Worm (Caenorhabditis elegans) whole organism, L2 larva: ENCODE data around the gene T16G12.3.

Experiments used
- F13H6.1 ChIP-seq: sonication (generic microtip); optimal IDR thresholded peaks from 2 replicates; lab custom pipeline; 2016; ENCODE audit warnings: missing genetic modification characterization, missing compliant biosample characterization
- R02D3.7 ChIP-seq: fragments of 150-350 bp; optimal IDR thresholded peaks from 2 replicates; lab custom pipeline; 2014; ENCODE audit warnings: missing biosample characterization, missing genetic modification characterization
- ZK546.5 ChIP-seq: sonication (generic microtip); optimal IDR thresholded peaks from 2 replicates; lab custom pipeline; 2017; ENCODE audit warnings: missing biosample characterization, missing genetic modification characterization
- alr-1 ChIP-seq: fragments of 150-350 bp; optimal IDR thresholded peaks from 2 replicates; lab custom pipeline; 2014; ENCODE audit warnings: missing biosample characterization, missing genetic modification characterization
- aly-2 ChIP-seq: fragments of 150-350 bp; optimal IDR thresholded peaks from 2 replicates; lab custom pipeline; 2014; ENCODE audit warnings: missing biosample characterization, missing genetic modification characterization
- ama-1 ChIP-seq: fragments of 150-350 bp; optimal IDR thresholded peaks from 2 replicates; lab custom pipeline; 2018; ENCODE audit warnings: inconsistent platforms
- ceh-16 ChIP-seq: fragments of 150-350 bp; optimal IDR thresholded peaks from 2 replicates; lab custom pipeline; 2014; ENCODE audit warnings: missing biosample characterization, missing genetic modification characterization
- ceh-82 ChIP-seq: fragments of 150-350 bp; optimal IDR thresholded peaks from 2 replicates; lab custom pipeline; 2014; ENCODE audit warnings: missing biosample characterization, missing genetic modification characterization
- crh-2 ChIP-seq: sonication (generic microtip); optimal IDR thresholded peaks from 2 replicates; lab custom pipeline; 2017; ENCODE audit warnings: missing biosample characterization, missing genetic modification characterization
- dmd-4 ChIP-seq: sonication (generic microtip); optimal IDR thresholded peaks from 2 replicates; lab custom pipeline; 2017; ENCODE audit warnings: missing biosample characterization, missing genetic modification characterization
- elt-3 ChIP-seq: sonication (generic microtip); optimal IDR thresholded peaks from 2 replicates; lab custom pipeline; 2017; ENCODE audit warnings: missing biosample characterization, missing genetic modification characterization
- fos-1 ChIP-seq: fragments of 150-350 bp; optimal IDR thresholded peaks from 2 replicates; lab custom pipeline; 2014; ENCODE audit warnings: missing biosample characterization, missing genetic modification characterization
- gmeb-1 ChIP-seq: fragments of 150-350 bp; optimal IDR thresholded peaks from 2 replicates; lab custom pipeline; 2014; ENCODE audit warnings: missing biosample characterization, missing genetic modification characterization
- lin-11 ChIP-seq: fragments of 150-350 bp; sonication (generic microtip); optimal IDR thresholded peaks from 2 replicates; lab custom pipeline; 2014; ENCODE audit warnings: missing biosample characterization, missing genetic modification characterization, inconsistent platforms, mixed read lengths
- lin-13 ChIP-seq: fragments of 150-350 bp; optimal IDR thresholded peaks from 2 replicates; lab custom pipeline; 2014; ENCODE audit warnings: missing biosample characterization, missing genetic modification reagents, missing genetic modification characterization
- lin-39 ChIP-seq: fragments of 150-350 bp; optimal IDR thresholded peaks from 2 replicates; lab custom pipeline; 2014; ENCODE audit warnings: missing biosample characterization, missing genetic modification reagents, missing genetic modification characterization
- lsy-2 ChIP-seq, 2 experiments: fragments of 150-350 bp in 1 of 2; sonication (generic microtip) in 1 of 2; optimal IDR thresholded peaks; 2 replicates each; lab custom pipeline; 2014 to 2017; ENCODE audit warnings: missing biosample characterization in 2 of 2, missing genetic modification characterization in 2 of 2
- mbf-1 ChIP-seq: sonication (generic microtip); optimal IDR thresholded peaks from 2 replicates; lab custom pipeline; 2017; ENCODE audit warnings: missing biosample characterization, missing genetic modification characterization
- nhr-11 ChIP-seq: fragments of 150-350 bp; optimal IDR thresholded peaks from 2 replicates; lab custom pipeline; 2014; ENCODE audit warnings: missing biosample characterization, missing genetic modification characterization
- nhr-21 ChIP-seq: fragments of 150-350 bp; optimal IDR thresholded peaks from 2 replicates; lab custom pipeline; 2014; ENCODE audit warnings: missing biosample characterization, missing genetic modification characterization
- nhr-23 ChIP-seq: fragments of 150-350 bp; optimal IDR thresholded peaks from 2 replicates; lab custom pipeline; 2014; ENCODE audit warnings: missing biosample characterization, missing genetic modification reagents, missing genetic modification characterization
- nhr-237 ChIP-seq: fragments of 150-350 bp; optimal IDR thresholded peaks from 2 replicates; lab custom pipeline; 2014; ENCODE audit warnings: missing biosample characterization, missing genetic modification characterization
- nhr-77 ChIP-seq: fragments of 150-350 bp; optimal IDR thresholded peaks from 2 replicates; lab custom pipeline; 2014; ENCODE audit warnings: missing biosample characterization, missing genetic modification characterization
- peb-1 ChIP-seq: fragments of 150-350 bp; optimal IDR thresholded peaks from 2 replicates; lab custom pipeline; 2014; ENCODE audit warnings: missing biosample characterization, missing genetic modification characterization
- snpc-4 ChIP-seq: fragments of 150-350 bp; optimal IDR thresholded peaks from 2 replicates; lab custom pipeline; 2014; ENCODE audit warnings: missing biosample characterization, missing genetic modification characterization
- unc-39 ChIP-seq: fragments of 150-350 bp; optimal IDR thresholded peaks from 2 replicates; lab custom pipeline; 2014; ENCODE audit warnings: missing biosample characterization, missing genetic modification characterization
- unc-55 ChIP-seq: fragments of 150-350 bp; sonication (generic microtip); optimal IDR thresholded peaks from 3 replicates; lab custom pipeline; 2014; ENCODE audit warnings: missing biosample characterization, missing genetic modification reagents, missing genetic modification characterization
- unc-62 ChIP-seq: fragments of 150-350 bp; optimal IDR thresholded peaks from 2 replicates; lab custom pipeline; 2014; ENCODE audit warnings: missing biosample characterization, missing genetic modification reagents, missing genetic modification characterization
- zag-1 ChIP-seq: fragments of 150-350 bp; optimal IDR thresholded peaks from 2 replicates; lab custom pipeline; 2014; ENCODE audit warnings: missing biosample characterization, missing genetic modification characterization
- ztf-1 ChIP-seq: fragments of 200-800 bp; sonication (Bioruptor generic); conservative IDR thresholded peaks from 2 replicates; pipeline ENCODE4 v1.3.6; 2022; ENCODE audit warnings: missing genetic modification characterization, missing compliant biosample characterization
- ztf-11 ChIP-seq: sonication (generic microtip); optimal IDR thresholded peaks from 2 replicates; lab custom pipeline; 2017; ENCODE audit warnings: missing biosample characterization, missing genetic modification characterization
- ztf-4 ChIP-seq: fragments of 150-350 bp; optimal IDR thresholded peaks from 2 replicates; lab custom pipeline; 2014; ENCODE audit warnings: missing biosample characterization, missing genetic modification characterization

Gene T16G12.3

ce11 chrIII:10069278-10069677, 18.9 kb downstream of the T16G12.3 start, which contains the start of gene T16G12.6:
T16G12.6 (plus strand) TSS chrIII:10069578.
- TF ChIP-seq lin-11 (tag; lab: Kevin White, UChicago) (no peak), fos-1 (tag; lab: Kevin White, UChicago) (no peak), unc-39 (tag; lab: Kevin White, UChicago) (no peak), ama-1 (lab: Kevin White, UChicago) (no peak), dmd-4 (tag; lab: Kevin White, UChicago) (no peak)
- TF ChIP-seq, all 48 proteins: peak for 0

- TF ChIP-seq lin-13 (GFP tag; lab: Kevin White, UChicago) (no peak), peb-1 (tag; lab: Kevin White, UChicago) (no peak), nhr-21 (no peak), unc-55 (GFP tag; lab: Kevin White, UChicago) (no peak), F13H6.1 (no peak), nhr-237 (tag; lab: Kevin White, UChicago) (no peak), ztf-1 (GFP tag; lab: Robert Waterston, UW) (no peak), alr-1 (tag; lab: Kevin White, UChicago) (no peak)
Measured at ce11 chrIII:10076042-10076441, 25.6 kb downstream of the T16G12.3 start.

- TF ChIP-seq elt-3 (tag; lab: Kevin White, UChicago): no peak
- TF ChIP-seq crh-2 (tag; lab: Kevin White, UChicago): no peak
- no peak for TF ChIP-seq nhr-23 (tag; lab: Kevin White, UChicago)
- no peak for TF ChIP-seq lsy-2 (tag; optimal IDR thresholded peaks at IDR 0.05; lab: Kevin White, UChicago)
- TF ChIP-seq nhr-11: no peak
- TF ChIP-seq ceh-16 (tag; lab: Kevin White, UChicago): no peak
- no peak for TF ChIP-seq nhr-237 (tag; lab: Kevin White, UChicago)
- TF ChIP-seq nhr-77 (tag; lab: Kevin White, UChicago): no peak
- TF ChIP-seq ztf-1 (GFP tag; lab: Robert Waterston, UW): no peak
- no peak for TF ChIP-seq ZK546.5 (tag; lab: Kevin White, UChicago)
- no peak for TF ChIP-seq lin-13 (GFP tag; lab: Kevin White, UChicago)
- no peak for TF ChIP-seq ztf-4
- TF ChIP-seq alr-1 (tag; lab: Kevin White, UChicago): no peak
- no peak for TF ChIP-seq gmeb-1 (tag; lab: Kevin White, UChicago)
- no peak for TF ChIP-seq mbf-1 (tag; lab: Kevin White, UChicago)
- TF ChIP-seq dmd-4 (tag; lab: Kevin White, UChicago): no peak
- TF ChIP-seq lin-39 (tag; lab: Kevin White, UChicago): no peak
- no peak for TF ChIP-seq F13H6.1
- TF ChIP-seq ama-1 (lab: Kevin White, UChicago): no peak
- no peak for TF ChIP-seq aly-2 (tag; lab: Kevin White, UChicago)
Measured at ce11 chrIII:10078151-10078550, 27.7 kb downstream of the T16G12.3 start, which contains the start of gene T16G12.9. T16G12.9 (minus strand) TSS chrIII:10078251.

ce11 chrIII:10078784-10079183, 28.4 kb downstream of the T16G12.3 start:
- TF ChIP-seq snpc-4 (tag; lab: Kevin White, UChicago): no peak
- no peak for TF ChIP-seq nhr-23 (tag; lab: Kevin White, UChicago)
- TF ChIP-seq ceh-82 (tag; lab: Kevin White, UChicago): no peak
- TF ChIP-seq gmeb-1 (tag; lab: Kevin White, UChicago): no peak
- TF ChIP-seq fos-1 (tag; lab: Kevin White, UChicago): no peak
- no peak for TF ChIP-seq ztf-11 (tag; lab: Kevin White, UChicago)
- TF ChIP-seq lsy-2 (tag; optimal IDR thresholded peaks at IDR 0.05; lab: Kevin White, UChicago): no peak
- no peak for TF ChIP-seq unc-62 (GFP tag; lab: Kevin White, UChicago)
- TF ChIP-seq aly-2 (tag; lab: Kevin White, UChicago): no peak
- TF ChIP-seq ama-1 (lab: Kevin White, UChicago): no peak
- TF ChIP-seq lin-13 (GFP tag; lab: Kevin White, UChicago): no peak
- no peak for TF ChIP-seq R02D3.7 (tag; lab: Kevin White, UChicago)
- TF ChIP-seq nhr-21: no peak
- TF ChIP-seq F13H6.1: no peak
- no peak for TF ChIP-seq peb-1 (tag; lab: Kevin White, UChicago)

ce11 chrIII:10083242-10083641, 32.8 kb downstream of the T16G12.3 start, which contains the start of gene T16H12.3:
T16H12.3 (minus strand) TSS chrIII:10083292.
- TF ChIP-seq F13H6.1 (no peak), nhr-23 (tag; lab: Kevin White, UChicago) (no peak), nhr-21 (no peak), gmeb-1 (tag; lab: Kevin White, UChicago) (no peak), unc-55 (GFP tag; lab: Kevin White, UChicago) (no peak), ZK546.5 (tag; lab: Kevin White, UChicago) (no peak), nhr-77 (tag; lab: Kevin White, UChicago) (no peak), aly-2 (tag; lab: Kevin White, UChicago) (no peak), snpc-4 (tag; lab: Kevin White, UChicago) (no peak), crh-2 (tag; lab: Kevin White, UChicago) (no peak), zag-1 (tag; lab: Kevin White, UChicago) (no peak)
